Worm (Caenorhabditis elegans) whole organism, young adult: ENCODE measurements around the gene Y49F6B.19.

ENCODE experiments used
- B0035.1 ChIP-seq: sonication (generic microtip); optimal IDR thresholded peaks from 2 replicates; lab custom pipeline; 2016; ENCODE audit warnings: missing genetic modification characterization, mild to moderate bottlenecking, missing compliant biosample characterization, missing genotype, missing genetic modification reagents
- B0261.1 ChIP-seq: sonication (generic microtip); optimal IDR thresholded peaks from 2 replicates; lab custom pipeline; 2016; ENCODE audit warnings: mild to moderate bottlenecking, missing genetic modification characterization, moderate library complexity, missing compliant biosample characterization
- F10E7.11 ChIP-seq: sonication (generic microtip); optimal IDR thresholded peaks from 2 replicates; lab custom pipeline; 2017; ENCODE audit warnings: mild to moderate bottlenecking, missing genetic modification characterization, moderate library complexity, missing compliant biosample characterization
- F23B12.7 ChIP-seq: sonication (generic microtip); optimal IDR thresholded peaks from 2 replicates; lab custom pipeline; 2017; ENCODE audit warnings: missing genetic modification characterization, mild to moderate bottlenecking, missing compliant biosample characterization, antibody characterized with exemption, moderate library complexity; ENCODE audit not compliant: insufficient read depth
- F39B2.1 ChIP-seq: fragments of 200-800 bp; sonication (Bioruptor generic); IDR thresholded peaks from 2 replicates; pipeline ENCODE4 v1.3.6; 2022; ENCODE audit warnings: missing genetic modification reagents, missing genetic modification characterization, missing compliant biosample characterization
- F52B5.7 ChIP-seq: sonication (generic microtip); optimal IDR thresholded peaks from 2 replicates; lab custom pipeline; 2016; ENCODE audit warnings: mild to moderate bottlenecking, missing genetic modification characterization, missing compliant biosample characterization
- F55B11.4 ChIP-seq: sonication (generic microtip); optimal IDR thresholded peaks from 2 replicates; lab custom pipeline; 2016; ENCODE audit warnings: missing compliant biosample characterization, missing genetic modification characterization, borderline replicate concordance; ENCODE audit not compliant: insufficient read depth
- T07F8.4 ChIP-seq: sonication (generic microtip); optimal IDR thresholded peaks from 2 replicates; lab custom pipeline; 2016; ENCODE audit warnings: mild to moderate bottlenecking, missing genetic modification characterization, moderate library complexity, missing compliant biosample characterization
- Y53F4B.3 ChIP-seq: fragments of 200-800 bp; sonication (Bioruptor generic); IDR thresholded peaks from 2 replicates; pipeline ENCODE4 v1.3.6; 2022; ENCODE audit warnings: missing genetic modification reagents, missing genetic modification characterization, missing compliant biosample characterization
- Y67H2A.10 ChIP-seq: fragments of 200-800 bp; sonication (Bioruptor generic); conservative IDR thresholded peaks from 2 replicates; pipeline ENCODE4 v1.3.6; 2022; ENCODE audit warnings: missing genetic modification reagents, missing genetic modification characterization, missing compliant biosample characterization
- attf-5 ChIP-seq: fragments of 200-800 bp; sonication (Bioruptor generic); optimal IDR thresholded peaks from 2 replicates; lab custom pipeline; 2018; ENCODE audit warnings: mild to moderate bottlenecking, missing genetic modification characterization, missing compliant biosample characterization
- bed-1 ChIP-seq: fragments of 200-800 bp; sonication (Bioruptor generic); IDR thresholded peaks from 2 replicates; pipeline ENCODE4 v1.3.6; 2022; ENCODE audit warnings: missing genetic modification reagents, missing genetic modification characterization, missing compliant biosample characterization
- cebp-1 ChIP-seq, 2 experiments: fragments of 200-800 bp in 1 of 2; sonication (Bioruptor generic) in 1 of 2; sonication (generic microtip) in 1 of 2; IDR thresholded peaks in 1 of 2; optimal IDR thresholded peaks in 1 of 2; 2 replicates each; pipeline versions ENCODE4 v1.3.6 to Lab custom; 2017 to 2022; ENCODE audit warnings: missing compliant biosample characterization in 2 of 2, missing genetic modification characterization in 2 of 2, mild to moderate bottlenecking in 1 of 2, missing genetic modification reagents in 1 of 2, moderate library complexity in 1 of 2
- cebp-2 ChIP-seq: fragments of 200-800 bp; sonication (Bioruptor generic); IDR thresholded peaks from 2 replicates; pipeline ENCODE4 v1.3.6; 2022; ENCODE audit warnings: missing genetic modification characterization, missing compliant biosample characterization
- ceh-100 ChIP-seq: fragments of 200-800 bp; sonication (Bioruptor generic); IDR thresholded peaks from 2 replicates; pipeline ENCODE4 v1.3.6; 2022; ENCODE audit warnings: missing genetic modification reagents, missing genetic modification characterization, missing compliant biosample characterization
- ceh-27 ChIP-seq: fragments of 200-800 bp; sonication (Bioruptor generic); optimal IDR thresholded peaks from 2 replicates; lab custom pipeline; 2018; ENCODE audit warnings: mild to moderate bottlenecking, missing genetic modification characterization, moderate library complexity, missing compliant biosample characterization
- ceh-79 ChIP-seq: sonication (generic microtip); optimal IDR thresholded peaks from 2 replicates; lab custom pipeline; 2017; ENCODE audit warnings: mild to moderate bottlenecking, missing genetic modification characterization, missing compliant biosample characterization
- chd-7 ChIP-seq: sonication (generic microtip); optimal IDR thresholded peaks from 2 replicates; lab custom pipeline; 2016; ENCODE audit warnings: mild to moderate bottlenecking, missing genetic modification characterization, moderate library complexity, missing compliant biosample characterization
- die-1 ChIP-seq: sonication (generic microtip); optimal IDR thresholded peaks from 2 replicates; lab custom pipeline; 2016; ENCODE audit warnings: missing genotype, mild to moderate bottlenecking, missing genetic modification characterization, missing compliant biosample characterization
- dox-1 ChIP-seq: fragments of 200-800 bp; sonication (Bioruptor generic); IDR thresholded peaks from 2 replicates; pipeline ENCODE4 v1.3.6; 2022; ENCODE audit warnings: missing genetic modification reagents, missing genetic modification characterization, missing compliant biosample characterization
- dpl-1 ChIP-seq: fragments of 150-350 bp; optimal IDR thresholded peaks from 2 replicates; lab custom pipeline; 2014; ENCODE audit warnings: missing biosample characterization, missing genetic modification reagents, missing genetic modification characterization
- egrh-3 ChIP-seq: fragments of 200-800 bp; sonication (Bioruptor generic); IDR thresholded peaks from 2 replicates; pipeline ENCODE4 v1.3.6; 2022; ENCODE audit warnings: missing genetic modification reagents, missing genetic modification characterization, missing compliant biosample characterization
- fkh-3 ChIP-seq: sonication (generic microtip); optimal IDR thresholded peaks from 2 replicates; lab custom pipeline; 2016; ENCODE audit warnings: mild to moderate bottlenecking, missing genetic modification characterization, missing compliant biosample characterization
- gei-17 ChIP-seq: fragments of 200-800 bp; sonication (Bioruptor generic); optimal IDR thresholded peaks from 2 replicates; lab custom pipeline; 2018; ENCODE audit warnings: mild to moderate bottlenecking, missing genetic modification characterization, missing compliant biosample characterization
- him-1 ChIP-seq: sonication (generic microtip); optimal IDR thresholded peaks from 2 replicates; lab custom pipeline; 2016; ENCODE audit warnings: missing genotype, missing genetic modification reagents, missing genetic modification characterization, missing compliant biosample characterization
- let-526 ChIP-seq: fragments of 200-800 bp; sonication (Bioruptor generic); IDR thresholded peaks from 2 replicates; pipeline ENCODE4 v1.3.6; 2022; ENCODE audit warnings: missing genetic modification reagents, missing genetic modification characterization, missing compliant biosample characterization
- lin-26 ChIP-seq: fragments of 200-800 bp; sonication (Bioruptor generic); IDR thresholded peaks from 2 replicates; pipeline ENCODE4 v1.3.6; 2022; ENCODE audit warnings: missing genetic modification reagents, missing genetic modification characterization, missing compliant biosample characterization
- lin-54 ChIP-seq: fragments of 200-800 bp; sonication (Bioruptor generic); optimal IDR thresholded peaks from 2 replicates; lab custom pipeline; 2018; ENCODE audit warnings: mild to moderate bottlenecking, missing genetic modification characterization, missing compliant biosample characterization
- lsl-1 ChIP-seq: fragments of 200-800 bp; sonication (Bioruptor generic); optimal IDR thresholded peaks from 2 replicates; lab custom pipeline; 2018; ENCODE audit warnings: mild to moderate bottlenecking, missing genetic modification characterization, moderate library complexity, missing compliant biosample characterization
- lsy-27 ChIP-seq: sonication (generic microtip); optimal IDR thresholded peaks from 2 replicates; lab custom pipeline; 2017; ENCODE audit warnings: missing genetic modification characterization, mild to moderate bottlenecking, missing compliant biosample characterization, antibody characterized with exemption, missing genotype, borderline replicate concordance; ENCODE audit not compliant: insufficient read depth
- madf-10 ChIP-seq: sonication (generic microtip); optimal IDR thresholded peaks from 2 replicates; lab custom pipeline; 2016; ENCODE audit warnings: mild to moderate bottlenecking, missing genetic modification characterization, missing compliant biosample characterization
- mcd-1 ChIP-seq: fragments of 200-800 bp; sonication (Bioruptor generic); IDR thresholded peaks from 2 replicates; pipeline ENCODE4 v1.3.6; 2022; ENCODE audit warnings: missing genetic modification reagents, missing genetic modification characterization, missing compliant biosample characterization
- nfyb-1 ChIP-seq: fragments of 200-800 bp; sonication (Bioruptor generic); IDR thresholded peaks from 2 replicates; pipeline ENCODE4 v1.3.6; 2022; ENCODE audit warnings: missing genetic modification reagents, missing genetic modification characterization, missing compliant biosample characterization
- nhr-120 ChIP-seq: fragments of 200-800 bp; sonication (Bioruptor generic); IDR thresholded peaks from 2 replicates; pipeline ENCODE4 v1.3.6; 2022; ENCODE audit warnings: missing genetic modification characterization, missing compliant biosample characterization
- nhr-179 ChIP-seq: sonication (generic microtip); optimal IDR thresholded peaks from 2 replicates; lab custom pipeline; 2016; ENCODE audit warnings: mild to moderate bottlenecking, missing genetic modification characterization, missing compliant biosample characterization
- nhr-80 ChIP-seq: sonication (generic microtip); optimal IDR thresholded peaks from 2 replicates; lab custom pipeline; 2016; ENCODE audit warnings: missing genetic modification characterization, missing compliant biosample characterization
- nhr-90 ChIP-seq: sonication (generic microtip); optimal IDR thresholded peaks from 2 replicates; lab custom pipeline; 2016; ENCODE audit warnings: missing genotype, mild to moderate bottlenecking, missing genetic modification characterization, missing compliant biosample characterization
- rec-8 ChIP-seq, 2 experiments: sonication (generic microtip); optimal IDR thresholded peaks; 2 replicates each; lab custom pipeline; 2016; ENCODE audit warnings: mild to moderate bottlenecking in 2 of 2, missing genetic modification characterization in 2 of 2, missing genetic modification reagents in 2 of 2, missing genotype in 2 of 2, missing biosample characterization in 1 of 2, missing compliant biosample characterization in 1 of 2, moderate library complexity in 1 of 2
- sdz-38 ChIP-seq: sonication (generic microtip); optimal IDR thresholded peaks from 2 replicates; lab custom pipeline; 2016; ENCODE audit warnings: missing genotype, missing genetic modification characterization, missing compliant biosample characterization
- snpc-1.1 ChIP-seq: sonication (generic microtip); optimal IDR thresholded peaks from 2 replicates; lab custom pipeline; 2017; ENCODE audit warnings: missing genetic modification characterization, mild to moderate bottlenecking, missing compliant biosample characterization, antibody characterized with exemption, moderate library complexity, missing genotype, missing genetic modification reagents; ENCODE audit not compliant: insufficient read depth
- snpc-1.3 ChIP-seq: sonication (generic microtip); optimal IDR thresholded peaks from 2 replicates; lab custom pipeline; 2017; ENCODE audit warnings: missing genetic modification characterization, mild to moderate bottlenecking, missing compliant biosample characterization, antibody characterized with exemption, moderate library complexity, missing genotype, missing genetic modification reagents; ENCODE audit not compliant: insufficient read depth
- snpc-3.4 ChIP-seq: sonication (generic microtip); optimal IDR thresholded peaks from 2 replicates; lab custom pipeline; 2017; ENCODE audit warnings: missing genetic modification characterization, mild to moderate bottlenecking, missing compliant biosample characterization, antibody characterized with exemption, moderate library complexity, missing genotype, missing genetic modification reagents
- somi-1 ChIP-seq: fragments of 200-800 bp; sonication (Bioruptor generic); optimal IDR thresholded peaks from 2 replicates; lab custom pipeline; 2018; ENCODE audit warnings: mild to moderate bottlenecking, missing genetic modification characterization, missing compliant biosample characterization
- sptf-2 ChIP-seq: fragments of 200-800 bp; sonication (Bioruptor generic); optimal IDR thresholded peaks from 2 replicates; lab custom pipeline; 2018; ENCODE audit warnings: mild to moderate bottlenecking, missing genetic modification characterization, missing compliant biosample characterization
- unc-62 ChIP-seq: fragments of 150-350 bp; optimal IDR thresholded peaks from 2 replicates; lab custom pipeline; 2014; ENCODE audit warnings: missing biosample characterization, missing genetic modification reagents, missing genetic modification characterization
- xnd-1 ChIP-seq: sonication (generic microtip); optimal IDR thresholded peaks from 2 replicates; lab custom pipeline; 2016; ENCODE audit warnings: missing genotype, missing genetic modification reagents, missing genetic modification characterization, missing compliant biosample characterization
- ztf-3 ChIP-seq: fragments of 200-800 bp; sonication (Bioruptor generic); optimal IDR thresholded peaks from 2 replicates; lab custom pipeline; 2018; ENCODE audit warnings: mild to moderate bottlenecking, missing genetic modification characterization, missing compliant biosample characterization
- ztf-6 ChIP-seq: fragments of 200-800 bp; sonication (Bioruptor generic); IDR thresholded peaks from 2 replicates; pipeline ENCODE4 v1.3.6; 2022; ENCODE audit warnings: missing genetic modification reagents, missing genetic modification characterization, missing compliant biosample characterization

Y49F6B.19 gene

ce11 chrII:3553453-3553852 lies 41.3 kb upstream of the Y49F6B.19 start, which contains the start of gene dnc-3 (continued):
- TF ChIP-seq T07F8.4 (tag; lab: Kevin White, UChicago): no peak
- 0 out of 2 replicates have a peak, but pooled peaks have one; percentile 20 for TF ChIP-seq cebp-1 (GFP tag; IDR thresholded peaks at IDR 0.05; lab: Robert Waterston, UW)
- peak; percentile 79 for TF ChIP-seq cebp-1 (tag; optimal IDR thresholded peaks at IDR 0.05; lab: Kevin White, UChicago)
- no peak for TF ChIP-seq nhr-179
- TF ChIP-seq bed-1: no peak
- TF ChIP-seq lin-54 (GFP tag; lab: Kevin White, UChicago): peak; percentile 42
- TF ChIP-seq F10E7.11 (tag; lab: Kevin White, UChicago): no peak
- no peak for TF ChIP-seq F39B2.1 (GFP tag; lab: Robert Waterston, UW)
- TF ChIP-seq xnd-1: peak; percentile 66
- no peak for TF ChIP-seq ceh-27
- no peak for TF ChIP-seq gei-17 (GFP tag; lab: Kevin White, UChicago)
- TF ChIP-seq him-1: no peak
- no peak for TF ChIP-seq cebp-2 (GFP tag; lab: Robert Waterston, UW)
- TF ChIP-seq nhr-80 (tag; lab: Kevin White, UChicago): no peak
- TF ChIP-seq ztf-3 (GFP tag; lab: Kevin White, UChicago): no peak
- TF ChIP-seq nfyb-1 (GFP tag; lab: Robert Waterston, UW): no peak
- TF ChIP-seq sdz-38 (tag; lab: Kevin White, UChicago): no peak
- TF ChIP-seq dox-1: 0 out of 2 replicates have a peak, but pooled peaks have one; percentile 9
- no peak for TF ChIP-seq nhr-90 (tag; lab: Kevin White, UChicago)
- TF ChIP-seq F23B12.7: no peak
- TF ChIP-seq attf-5: peak; percentile 45
- TF ChIP-seq B0261.1: peak; percentile 20
- no peak for TF ChIP-seq sptf-2 (GFP tag; lab: Kevin White, UChicago)
- TF ChIP-seq F55B11.4 (tag; lab: Kevin White, UChicago): no peak
- no peak for TF ChIP-seq B0035.1 (tag; lab: Kevin White, UChicago)
- no peak for TF ChIP-seq rec-8 (tag; optimal IDR thresholded peaks at IDR 0.05; lab: Kevin White, UChicago)
- no peak for TF ChIP-seq snpc-1.1 (tag; lab: Kevin White, UChicago)
- TF ChIP-seq egrh-3 (GFP tag; lab: Robert Waterston, UW): no peak
- TF ChIP-seq ceh-100 (GFP tag; lab: Robert Waterston, UW): no peak
- peak; percentile 61 for TF ChIP-seq mcd-1 (GFP tag; lab: Robert Waterston, UW)
- TF ChIP-seq lsy-27 (tag; lab: Kevin White, UChicago): no peak
- TF ChIP-seq lin-26 (GFP tag; lab: Robert Waterston, UW): no peak
- no peak for TF ChIP-seq chd-7
- no peak for TF ChIP-seq nhr-120 (GFP tag; lab: Robert Waterston, UW)
- no peak for TF ChIP-seq Y67H2A.10 (GFP tag; lab: Robert Waterston, UW)
- TF ChIP-seq snpc-1.3: no peak
- no peak for TF ChIP-seq snpc-3.4 (tag; lab: Kevin White, UChicago)
- TF ChIP-seq ztf-6 (GFP tag; lab: Robert Waterston, UW): no peak
- TF ChIP-seq Y53F4B.3: no peak
- TF ChIP-seq fkh-3 (tag; lab: Kevin White, UChicago): no peak
- TF ChIP-seq dpl-1 (GFP tag; lab: Kevin White, UChicago): no peak
- no peak for TF ChIP-seq let-526 (GFP tag; lab: Robert Waterston, UW)
- no peak for TF ChIP-seq somi-1 (GFP tag; lab: Kevin White, UChicago)
- no peak for TF ChIP-seq ceh-79 (tag; lab: Kevin White, UChicago)
- no peak for TF ChIP-seq die-1 (tag; lab: Kevin White, UChicago)
- TF ChIP-seq F52B5.7 (tag; lab: Kevin White, UChicago): no peak
- TF ChIP-seq lsl-1 (GFP tag; lab: Kevin White, UChicago): peak; percentile 61
- no peak for TF ChIP-seq madf-10 (tag; lab: Kevin White, UChicago)
- no peak for TF ChIP-seq unc-62 (GFP tag; lab: Kevin White, UChicago)
